Fruit fly (Drosophila melanogaster) whole organism: ENCODE results near the gene AMPdeam.

Source experiments
- CG8478 ChIP-seq: fragments of >200 bp; optimal IDR thresholded peaks from 2 replicates; lab custom pipeline; 2018; ENCODE audit warnings: inconsistent platforms
- Dll ChIP-seq: fragments of >200 bp; optimal IDR thresholded peaks from 2 replicates; lab custom pipeline; 2017
- EcR ChIP-seq, 2 experiments: fragments of >200 bp; optimal IDR thresholded peaks; 2 replicates each; lab custom pipeline; 2017; ENCODE audit warnings: missing biosample characterization in 2 of 2, missing genetic modification characterization in 2 of 2, missing genetic modification reagents in 2 of 2
- pan ChIP-seq: fragments of >200 bp; optimal IDR thresholded peaks from 2 replicates; lab custom pipeline; 2017
- psq ChIP-seq: fragments of >200 bp; optimal IDR thresholded peaks from 2 replicates; lab custom pipeline; 2017
- usp ChIP-seq: fragments of >200 bp; optimal IDR thresholded peaks from 2 replicates; lab custom pipeline; 2017; ENCODE audit warnings: missing biosample characterization, missing genetic modification characterization, mixed read lengths

dm6 chrX:13843487-13843886, 2.2 kb downstream of the AMPdeam start:
- no peak for TF ChIP-seq EcR (GFP tag; optimal IDR thresholded peaks at IDR 0.05; lab: Kevin White, UChicago)
- no peak for TF ChIP-seq CG8478 (lab: Kevin White, UChicago)
- TF ChIP-seq psq (lab: Kevin White, UChicago) = no peak
- TF ChIP-seq usp = no peak
- TF ChIP-seq pan = no peak
- no peak for TF ChIP-seq Dll (lab: Kevin White, UChicago)
